Fruit fly (Drosophila melanogaster): ENCODE data around the gene Ir94a.

- TF ChIP-seq Hr39 (GFP tag; optimal IDR thresholded peaks at IDR 0.05) (no peak), net (GFP tag; optimal IDR thresholded peaks at IDR 0.05) (no peak), CG6854 (GFP tag; optimal IDR thresholded peaks at IDR 0.05) (no peak), Gug (GFP tag; IDR thresholded peaks at IDR 0.05) (no peak), Eip75B (GFP tag; optimal IDR thresholded peaks at IDR 0.05) (no peak), cyc (GFP tag; optimal IDR thresholded peaks at IDR 0.05) (no peak), CG11762 (GFP tag; optimal IDR thresholded peaks at IDR 0.05; ENCODE audit: insufficient read depth) (no peak), CG16779 (tag; optimal IDR thresholded peaks at IDR 0.05) (no peak), CG11902 (GFP tag; optimal IDR thresholded peaks at IDR 0.05) (no peak), CG6276 (GFP tag; optimal IDR thresholded peaks at IDR 0.05) (no peak), CG10631 (GFP tag; optimal IDR thresholded peaks at IDR 0.05) (no peak), Hr4 (GFP tag; optimal IDR thresholded peaks at IDR 0.05) (no peak), spab (GFP tag; optimal IDR thresholded peaks at IDR 0.05) (no peak), CG6163 (GFP tag; IDR thresholded peaks at IDR 0.05) (no peak)
Measured at dm6 chr3R:22093950-22094349, 19.3 kb upstream of the Ir94a start.
